Worm (Caenorhabditis elegans): Measurements from ENCODE around the gene C55C3.7.

Gene C55C3.7

DNA sequence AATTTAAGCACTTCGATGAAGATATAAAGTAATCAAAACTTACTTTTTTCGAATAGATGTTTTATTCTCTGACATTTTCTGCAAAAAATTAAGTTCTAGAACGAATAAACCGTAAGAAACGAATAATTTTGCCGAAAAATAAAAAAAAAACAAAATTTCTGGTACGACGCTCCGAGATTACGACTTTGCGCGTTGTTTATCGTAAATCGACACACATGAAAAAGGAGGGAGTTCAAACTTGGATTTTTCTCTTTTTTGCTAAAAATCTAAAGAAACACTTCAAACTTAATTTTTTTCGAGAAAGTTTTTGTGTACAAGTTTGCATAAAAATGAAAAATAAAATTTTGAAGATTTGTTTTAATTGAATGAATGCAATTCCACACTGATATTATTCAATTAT is 49.1 kb upstream of the C55C3.7 start, which contains the start of gene H35B03.2 (continued):
- no peak for TF ChIP-seq pha-4 (GFP tag; IDR thresholded peaks at IDR 0.05)
- TF ChIP-seq pha-4 (tag; optimal IDR thresholded peaks at IDR 0.05) = no peak
- TF ChIP-seq F26F4.8 (GFP tag; conservative IDR thresholded peaks at IDR 0.05) = no peak
- TF ChIP-seq ceh-28 (tag; optimal IDR thresholded peaks at IDR 0.05) = no peak
- no peak for TF ChIP-seq ceh-32 (tag; optimal IDR thresholded peaks at IDR 0.05; ENCODE audit: poor library complexity)
- no peak for TF ChIP-seq nhr-76 (tag; optimal IDR thresholded peaks at IDR 0.05)
- peak; percentile 92 for TF ChIP-seq R02D3.7 (tag; optimal IDR thresholded peaks at IDR 0.05)
- TF ChIP-seq ztf-7 (tag; optimal IDR thresholded peaks at IDR 0.05) = no peak
- TF ChIP-seq nhr-11 (tag; optimal IDR thresholded peaks at IDR 0.05) = no peak
- no peak for TF ChIP-seq mdt-29 (GFP tag; IDR thresholded peaks at IDR 0.05)
- no peak for TF ChIP-seq nhr-41 (GFP tag; IDR thresholded peaks at IDR 0.05)
- TF ChIP-seq nhr-102 (tag; optimal IDR thresholded peaks at IDR 0.05) = no peak
- TF ChIP-seq lir-3 (tag; optimal IDR thresholded peaks at IDR 0.05) = no peak
- TF ChIP-seq duxl-1 (tag; optimal IDR thresholded peaks at IDR 0.05; ENCODE audit: poor library complexity) = no peak
- no peak for TF ChIP-seq F10B5.3 (tag; optimal IDR thresholded peaks at IDR 0.05)
- no peak for TF ChIP-seq daf-19 (GFP tag; conservative IDR thresholded peaks at IDR 0.05)
- peak; percentile 97 for TF ChIP-seq dpl-1 (GFP tag; optimal IDR thresholded peaks at IDR 0.05)
- no peak for TF ChIP-seq F49E8.2 (tag; optimal IDR thresholded peaks at IDR 0.05; ENCODE audit: borderline replicate concordance)
- no peak for TF ChIP-seq mes-2 (tag; optimal IDR thresholded peaks at IDR 0.05; ENCODE audit: poor library complexity, severe bottlenecking)
- TF ChIP-seq lin-38 (GFP tag; IDR thresholded peaks at IDR 0.05) = no peak
- TF ChIP-seq lin-29 (GFP tag; IDR thresholded peaks at IDR 0.05) = no peak
- no peak for TF ChIP-seq jun-1 (tag; optimal IDR thresholded peaks at IDR 0.05)
- TF ChIP-seq ceh-44 (GFP tag; IDR thresholded peaks at IDR 0.05) = no peak
- no peak for TF ChIP-seq snpc-4 (tag; optimal IDR thresholded peaks at IDR 0.05)
- TF ChIP-seq Y48G9A.11 (GFP tag; IDR thresholded peaks at IDR 0.05) = peak; percentile 99
- TF ChIP-seq ama-1 (optimal IDR thresholded peaks at IDR 0.05) = no peak
- TF ChIP-seq nhr-10 (tag; optimal IDR thresholded peaks at IDR 0.05) = no peak
- TF ChIP-seq mdl-1 (tag; optimal IDR thresholded peaks at IDR 0.05) = no peak
- no peak for TF ChIP-seq ces-1 (GFP tag; optimal IDR thresholded peaks at IDR 0.05)
- no peak for TF ChIP-seq madf-9 (GFP tag; conservative IDR thresholded peaks at IDR 0.05)
- no peak for TF ChIP-seq lin-13 (GFP tag; optimal IDR thresholded peaks at IDR 0.05)
- TF ChIP-seq arid-1 (GFP tag; conservative IDR thresholded peaks at IDR 0.05) = no peak
- TF ChIP-seq madf-5 (GFP tag; IDR thresholded peaks at IDR 0.05) = no peak
- TF ChIP-seq nhr-237 (tag; optimal IDR thresholded peaks at IDR 0.05) = no peak
- TF ChIP-seq dve-1 (tag; optimal IDR thresholded peaks at IDR 0.05; ENCODE audit: insufficient read depth) = peak; percentile 31
- TF ChIP-seq sdz-12 (GFP tag; optimal IDR thresholded peaks at IDR 0.05) = no peak
- no peak for TF ChIP-seq fos-1 (tag; optimal IDR thresholded peaks at IDR 0.05)
- no peak for TF ChIP-seq dmd-8 (GFP tag; IDR thresholded peaks at IDR 0.05)
- no peak for TF ChIP-seq zfp-3 (GFP tag; conservative IDR thresholded peaks at IDR 0.05)
- no peak for TF ChIP-seq daf-8 (GFP tag; IDR thresholded peaks at IDR 0.05)
- peak; percentile 27 for TF ChIP-seq rbr-2 (tag; optimal IDR thresholded peaks at IDR 0.05)
- TF ChIP-seq T20F7.1 (GFP tag; optimal IDR thresholded peaks at IDR 0.05) = peak; percentile 99
- no peak for TF ChIP-seq nhr-42 (GFP tag; IDR thresholded peaks at IDR 0.05)
- no peak for TF ChIP-seq nhr-77 (tag; optimal IDR thresholded peaks at IDR 0.05)
- TF ChIP-seq zip-2 (tag; optimal IDR thresholded peaks at IDR 0.05) = no peak
- no peak for TF ChIP-seq vab-7 (GFP tag; IDR thresholded peaks at IDR 0.05)
- no peak for TF ChIP-seq ctbp-1 (GFP tag; IDR thresholded peaks at IDR 0.05)
- no peak for TF ChIP-seq set-16 (GFP tag; IDR thresholded peaks at IDR 0.05)
- no peak for TF ChIP-seq nhr-48 (tag; optimal IDR thresholded peaks at IDR 0.05)
- TF ChIP-seq hlh-11 (tag; optimal IDR thresholded peaks at IDR 0.05) = no peak
- no peak for TF ChIP-seq cey-2 (tag; optimal IDR thresholded peaks at IDR 0.05; ENCODE audit: borderline replicate concordance, insufficient read depth)
- no peak for TF ChIP-seq nhr-25 (tag; optimal IDR thresholded peaks at IDR 0.05; ENCODE audit: borderline replicate concordance, insufficient read depth)

Data from whole organism, L4 larva.